Worm (Caenorhabditis elegans) whole organism, young adult: ENCODE results near the gene spp-12.

ENCODE experiments used
- C06A6.2 ChIP-seq: fragments of 200-800 bp; sonication (Bioruptor generic); conservative IDR thresholded peaks from 2 replicates; pipeline ENCODE4 v1.3.6; 2022; ENCODE audit warnings: missing genetic modification characterization, missing compliant biosample characterization
- F23B12.7 ChIP-seq: sonication (generic microtip); optimal IDR thresholded peaks from 2 replicates; lab custom pipeline; 2017; ENCODE audit warnings: missing genetic modification characterization, mild to moderate bottlenecking, missing compliant biosample characterization, antibody characterized with exemption, moderate library complexity; ENCODE audit not compliant: insufficient read depth
- ceh-91 ChIP-seq: fragments of 200-800 bp; sonication (Bioruptor generic); IDR thresholded peaks from 2 replicates; pipeline ENCODE4 v1.3.6; 2022; ENCODE audit warnings: missing genetic modification reagents, missing genetic modification characterization, missing compliant biosample characterization
- repo-1 ChIP-seq: sonication (generic microtip); optimal IDR thresholded peaks from 2 replicates; lab custom pipeline; 2017; ENCODE audit warnings: mild to moderate bottlenecking, missing genetic modification characterization, missing compliant biosample characterization
- rpc-1 ChIP-seq, 2 experiments: fragments of 150-350 bp in 1 of 2; sonication (generic microtip) in 1 of 2; optimal IDR thresholded peaks; 2 replicates each; lab custom pipeline; 2014 to 2018; ENCODE audit warnings: missing biosample characterization in 1 of 2, missing genetic modification characterization in 1 of 2, missing genetic modification reagents in 1 of 2, missing genotype in 1 of 2
- sea-2 ChIP-seq: fragments of 200-800 bp; sonication (Bioruptor generic); IDR thresholded peaks from 2 replicates; pipeline ENCODE4 v1.3.6; 2022; ENCODE audit warnings: missing genetic modification characterization, missing compliant biosample characterization
- snpc-4 ChIP-seq, 5 experiments: fragments of 150-350 bp in 1 of 5; sonication (generic microtip) in 4 of 5; optimal IDR thresholded peaks; 2 replicates each; lab custom pipeline; 2014 to 2018; ENCODE audit warnings: missing genetic modification characterization in 5 of 5, missing biosample characterization in 3 of 5, antibody characterized with exemption in 2 of 5, mild to moderate bottlenecking in 2 of 5, missing compliant biosample characterization in 2 of 5, missing genotype in 2 of 5, moderate library complexity in 2 of 5, missing genetic modification reagents in 1 of 5

DNA sequence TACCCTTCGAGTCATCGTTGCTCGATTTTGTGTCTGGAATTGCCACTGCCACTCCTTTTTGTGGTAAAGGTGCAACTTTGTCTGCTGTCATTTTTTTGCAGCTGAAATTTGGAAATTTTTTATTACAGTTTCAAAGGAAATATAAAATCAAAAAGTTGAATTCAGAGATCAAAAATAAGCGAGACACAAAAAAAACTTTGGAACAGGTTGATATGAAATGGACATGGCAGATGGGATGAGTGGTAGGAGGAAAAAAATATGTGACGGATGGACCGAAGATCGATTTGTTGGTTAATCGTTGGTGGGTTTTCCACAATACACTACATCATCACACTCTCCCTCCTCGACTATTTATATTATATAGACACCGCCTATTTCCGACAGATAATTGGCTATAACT is 44.9 kb downstream of the spp-12 start, which contains the start of gene R10D12.1:
- no peak for TF ChIP-seq F23B12.7
- TF ChIP-seq ceh-91: no peak
- no peak for TF ChIP-seq rpc-1 (optimal IDR thresholded peaks at IDR 0.05; lab: Kevin White, UChicago)
- TF ChIP-seq rpc-1 (tag; optimal IDR thresholded peaks at IDR 0.05; lab: Kevin White, UChicago): no peak
- TF ChIP-seq sea-2: no peak
- no peak for TF ChIP-seq snpc-4 (GFP tag; optimal IDR thresholded peaks at IDR 0.05; lab: Kevin White, UChicago)
- TF ChIP-seq snpc-4 (tag; optimal IDR thresholded peaks at IDR 0.05; lab: Kevin White, UChicago): no peak
- TF ChIP-seq C06A6.2: no peak
- no peak for TF ChIP-seq repo-1 (tag; lab: Kevin White, UChicago)
